Worm (Caenorhabditis elegans): Measurements from ENCODE around the gene his-37.

- TF ChIP-seq dao-5 (tag; optimal IDR thresholded peaks at IDR 0.05) (peak; percentile 37), him-1 (tag; optimal IDR thresholded peaks at IDR 0.05) (peak; percentile 96)
Observed at ce11 chrV:9546860-9547269, at the start of gene his-37.
